Fruit fly (Drosophila melanogaster) S2 (cell line): ENCODE results near the gene unc-119.

Experiments used
- CG8478 ChIP-seq: fragments of >200 bp; optimal IDR thresholded peaks from 2 replicates; lab custom pipeline; 2018
- CTCF ChIP-seq, 2 experiments: fragments of >200 bp; optimal IDR thresholded peaks; 2 replicates each; lab custom pipeline; 2018

DNA sequence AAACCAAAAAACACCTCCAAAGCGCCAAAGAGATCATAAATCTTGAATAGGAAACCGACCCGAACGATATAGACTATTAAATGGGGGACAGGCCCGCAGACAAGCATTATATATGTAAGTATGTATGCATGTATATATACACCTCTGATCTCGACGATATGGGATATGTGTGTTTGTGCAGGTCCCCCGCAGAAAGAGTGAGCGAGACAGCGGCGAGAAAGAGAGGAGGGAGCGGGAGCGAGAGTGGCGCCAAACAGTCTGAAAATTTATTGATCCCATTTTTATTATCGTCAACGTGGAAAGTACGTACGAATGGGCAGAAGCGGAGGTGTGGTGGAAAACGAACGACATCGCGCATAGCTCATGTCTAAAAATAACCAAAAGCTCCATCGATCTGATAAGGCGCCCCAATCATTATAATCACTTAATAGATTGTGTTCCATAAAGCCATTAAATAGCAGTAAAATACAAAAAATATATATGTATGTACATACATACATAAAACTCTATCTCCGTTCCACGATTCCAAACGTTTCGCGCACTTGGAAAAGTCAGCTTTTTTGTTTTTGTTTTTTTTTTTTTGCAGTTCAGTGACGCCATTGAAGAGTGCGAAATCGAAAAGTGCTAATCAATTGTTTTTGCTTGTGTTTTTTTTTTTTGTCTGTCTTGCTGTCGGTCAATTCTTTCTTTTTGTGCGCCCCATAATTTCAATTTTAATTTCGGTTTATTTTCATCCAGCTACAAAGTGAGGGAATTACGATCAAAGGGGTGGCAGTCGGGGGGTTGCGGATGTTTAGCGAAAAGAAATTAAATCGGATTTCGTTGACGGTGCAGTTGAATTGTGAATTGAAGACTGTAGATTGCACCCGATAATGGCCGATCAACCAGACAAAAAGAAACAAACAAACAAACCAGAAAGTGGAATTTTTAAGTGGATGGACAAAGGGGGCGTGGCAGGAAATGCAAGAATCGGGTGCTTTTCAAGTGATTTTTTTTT lies 26.4 kb upstream of the unc-119 start:
- no peak for TF ChIP-seq CTCF (optimal IDR thresholded peaks at IDR 0.05; lab: Kevin White, UChicago)
- no peak for TF ChIP-seq CG8478
